Worm (Caenorhabditis elegans) whole organism, young adult: ENCODE measurements around the gene bath-38.
"Not testable (repeated sequence)": the region's sequence is repeated elsewhere in the genome, so short reads cannot be mapped to it uniquely, and the experiment has no call there.

Experiments
- B0019.2 ChIP-seq: fragments of 200-800 bp; sonication (Bioruptor generic); conservative IDR thresholded peaks from 2 replicates; pipeline ENCODE4 v1.3.6; 2022; ENCODE audit warnings: missing genetic modification reagents, missing genetic modification characterization, missing compliant biosample characterization
- C06A6.2 ChIP-seq: fragments of 200-800 bp; sonication (Bioruptor generic); conservative IDR thresholded peaks from 2 replicates; pipeline ENCODE4 v1.3.6; 2022; ENCODE audit warnings: missing genetic modification characterization, missing compliant biosample characterization
- C17E4.6 ChIP-seq: fragments of 200-800 bp; sonication (Bioruptor generic); IDR thresholded peaks from 2 replicates; pipeline ENCODE4 v1.3.6; 2022; ENCODE audit warnings: missing genetic modification reagents, missing genetic modification characterization, missing compliant biosample characterization
- D2030.7 ChIP-seq: fragments of 200-800 bp; sonication (Bioruptor generic); IDR thresholded peaks from 2 replicates; pipeline ENCODE4 v1.3.6; 2022; ENCODE audit warnings: missing genetic modification reagents, missing genetic modification characterization, missing compliant biosample characterization
- F37B4.10 ChIP-seq: fragments of 200-800 bp; sonication (Bioruptor generic); IDR thresholded peaks from 2 replicates; pipeline ENCODE4 v1.3.6; 2022; ENCODE audit warnings: missing genetic modification characterization, missing compliant biosample characterization
- F39B2.1 ChIP-seq: fragments of 200-800 bp; sonication (Bioruptor generic); IDR thresholded peaks from 2 replicates; pipeline ENCODE4 v1.3.6; 2022; ENCODE audit warnings: missing genetic modification reagents, missing genetic modification characterization, missing compliant biosample characterization
- F49E8.2 ChIP-seq: sonication (generic microtip); optimal IDR thresholded peaks from 3 replicates; lab custom pipeline; 2017; ENCODE audit warnings: missing genetic modification characterization, mild to moderate bottlenecking, missing compliant biosample characterization, antibody characterized with exemption, moderate library complexity; ENCODE audit not compliant: insufficient read depth
- F52B5.7 ChIP-seq: sonication (generic microtip); optimal IDR thresholded peaks from 2 replicates; lab custom pipeline; 2016; ENCODE audit warnings: mild to moderate bottlenecking, missing genetic modification characterization, missing compliant biosample characterization
- K12H6.12 ChIP-seq: fragments of 200-800 bp; sonication (Bioruptor generic); optimal IDR thresholded peaks from 2 replicates; lab custom pipeline; 2018; ENCODE audit warnings: mild to moderate bottlenecking, missing genetic modification characterization, missing compliant biosample characterization
- T07F8.4 ChIP-seq: sonication (generic microtip); optimal IDR thresholded peaks from 2 replicates; lab custom pipeline; 2016; ENCODE audit warnings: mild to moderate bottlenecking, missing genetic modification characterization, moderate library complexity, missing compliant biosample characterization
- Y53G8AR.9 ChIP-seq: fragments of 200-800 bp; sonication (Bioruptor generic); conservative IDR thresholded peaks from 2 replicates; pipeline ENCODE4 v1.3.6; 2022; ENCODE audit warnings: missing genetic modification reagents, missing genetic modification characterization, missing compliant biosample characterization
- Y56A3A.18 ChIP-seq: fragments of 200-800 bp; sonication (Bioruptor generic); IDR thresholded peaks from 2 replicates; pipeline ENCODE4 v1.3.6; 2022; ENCODE audit warnings: missing genetic modification reagents, missing genetic modification characterization, missing compliant biosample characterization
- Y79H2A.3 ChIP-seq: fragments of 200-800 bp; sonication (Bioruptor generic); conservative IDR thresholded peaks from 2 replicates; pipeline ENCODE4 v1.3.6; 2022; ENCODE audit warnings: missing genetic modification reagents, missing genetic modification characterization, missing compliant biosample characterization
- Y95B8A.8 ChIP-seq: fragments of 200-800 bp; sonication (Bioruptor generic); IDR thresholded peaks from 2 replicates; pipeline ENCODE4 v1.3.6; 2022; ENCODE audit warnings: missing genetic modification reagents, missing genetic modification characterization, missing compliant biosample characterization
- aptf-3 ChIP-seq: fragments of 200-800 bp; sonication (Bioruptor generic); IDR thresholded peaks from 2 replicates; pipeline ENCODE4 v1.3.6; 2022; ENCODE audit warnings: missing genetic modification characterization, missing compliant biosample characterization
- attf-5 ChIP-seq: fragments of 200-800 bp; sonication (Bioruptor generic); optimal IDR thresholded peaks from 2 replicates; lab custom pipeline; 2018; ENCODE audit warnings: mild to moderate bottlenecking, missing genetic modification characterization, missing compliant biosample characterization
- attf-6 ChIP-seq: fragments of 200-800 bp; sonication (Bioruptor generic); IDR thresholded peaks from 2 replicates; pipeline ENCODE4 v1.3.6; 2022; ENCODE audit warnings: missing genetic modification reagents, missing genetic modification characterization, missing compliant biosample characterization
- bed-2 ChIP-seq: fragments of 200-800 bp; sonication (Bioruptor generic); IDR thresholded peaks from 2 replicates; pipeline ENCODE4 v1.3.6; 2022; ENCODE audit warnings: missing genetic modification reagents, missing genetic modification characterization, missing compliant biosample characterization
- ceh-100 ChIP-seq: fragments of 200-800 bp; sonication (Bioruptor generic); IDR thresholded peaks from 2 replicates; pipeline ENCODE4 v1.3.6; 2022; ENCODE audit warnings: missing genetic modification reagents, missing genetic modification characterization, missing compliant biosample characterization
- ceh-27 ChIP-seq: fragments of 200-800 bp; sonication (Bioruptor generic); optimal IDR thresholded peaks from 2 replicates; lab custom pipeline; 2018; ENCODE audit warnings: mild to moderate bottlenecking, missing genetic modification characterization, moderate library complexity, missing compliant biosample characterization
- ceh-91 ChIP-seq: fragments of 200-800 bp; sonication (Bioruptor generic); IDR thresholded peaks from 2 replicates; pipeline ENCODE4 v1.3.6; 2022; ENCODE audit warnings: missing genetic modification reagents, missing genetic modification characterization, missing compliant biosample characterization
- chd-7 ChIP-seq: sonication (generic microtip); optimal IDR thresholded peaks from 2 replicates; lab custom pipeline; 2016; ENCODE audit warnings: mild to moderate bottlenecking, missing genetic modification characterization, moderate library complexity, missing compliant biosample characterization
- dox-1 ChIP-seq: fragments of 200-800 bp; sonication (Bioruptor generic); IDR thresholded peaks from 2 replicates; pipeline ENCODE4 v1.3.6; 2022; ENCODE audit warnings: missing genetic modification reagents, missing genetic modification characterization, missing compliant biosample characterization
- egrh-3 ChIP-seq: fragments of 200-800 bp; sonication (Bioruptor generic); IDR thresholded peaks from 2 replicates; pipeline ENCODE4 v1.3.6; 2022; ENCODE audit warnings: missing genetic modification reagents, missing genetic modification characterization, missing compliant biosample characterization
- hmg-1.2 ChIP-seq: fragments of 200-800 bp; sonication (Bioruptor generic); IDR thresholded peaks from 2 replicates; pipeline ENCODE4 v1.3.6; 2022; ENCODE audit warnings: missing genetic modification reagents, missing genetic modification characterization, missing compliant biosample characterization
- hmg-20 ChIP-seq: fragments of 200-800 bp; sonication (Bioruptor generic); IDR thresholded peaks from 2 replicates; pipeline ENCODE4 v1.3.6; 2022; ENCODE audit warnings: missing genetic modification reagents, missing genetic modification characterization, missing compliant biosample characterization
- let-526 ChIP-seq: fragments of 200-800 bp; sonication (Bioruptor generic); IDR thresholded peaks from 2 replicates; pipeline ENCODE4 v1.3.6; 2022; ENCODE audit warnings: missing genetic modification reagents, missing genetic modification characterization, missing compliant biosample characterization
- lin-26 ChIP-seq: fragments of 200-800 bp; sonication (Bioruptor generic); IDR thresholded peaks from 2 replicates; pipeline ENCODE4 v1.3.6; 2022; ENCODE audit warnings: missing genetic modification reagents, missing genetic modification characterization, missing compliant biosample characterization
- lin-35 ChIP-seq, 3 experiments: fragments of 150-350 bp in 2 of 3; sonication (generic microtip) in 1 of 3; optimal IDR thresholded peaks; 2 replicates each; lab custom pipeline; 2014 to 2018; ENCODE audit warnings: missing biosample characterization in 3 of 3, missing genetic modification characterization in 3 of 3, missing genetic modification reagents in 3 of 3
- lin-54 ChIP-seq: fragments of 200-800 bp; sonication (Bioruptor generic); optimal IDR thresholded peaks from 2 replicates; lab custom pipeline; 2018; ENCODE audit warnings: mild to moderate bottlenecking, missing genetic modification characterization, missing compliant biosample characterization
- lir-1 ChIP-seq: fragments of 200-800 bp; sonication (Bioruptor generic); conservative IDR thresholded peaks from 2 replicates; pipeline ENCODE4 v1.3.6; 2022; ENCODE audit warnings: missing genetic modification reagents, missing genetic modification characterization, missing compliant biosample characterization
- madf-10 ChIP-seq: sonication (generic microtip); optimal IDR thresholded peaks from 2 replicates; lab custom pipeline; 2016; ENCODE audit warnings: mild to moderate bottlenecking, missing genetic modification characterization, missing compliant biosample characterization
- madf-8 ChIP-seq: fragments of 200-800 bp; sonication (Bioruptor generic); conservative IDR thresholded peaks from 2 replicates; pipeline ENCODE4 v1.3.6; 2022; ENCODE audit warnings: missing genetic modification reagents, missing genetic modification characterization, missing compliant biosample characterization
- mcd-1 ChIP-seq: fragments of 200-800 bp; sonication (Bioruptor generic); IDR thresholded peaks from 2 replicates; pipeline ENCODE4 v1.3.6; 2022; ENCODE audit warnings: missing genetic modification reagents, missing genetic modification characterization, missing compliant biosample characterization
- nfyb-1 ChIP-seq: fragments of 200-800 bp; sonication (Bioruptor generic); IDR thresholded peaks from 2 replicates; pipeline ENCODE4 v1.3.6; 2022; ENCODE audit warnings: missing genetic modification reagents, missing genetic modification characterization, missing compliant biosample characterization
- pbrm-1 ChIP-seq: fragments of 200-800 bp; sonication (Bioruptor generic); IDR thresholded peaks from 2 replicates; pipeline ENCODE4 v1.3.6; 2022; ENCODE audit warnings: missing genetic modification reagents, missing genetic modification characterization, missing compliant biosample characterization
- rcor-1 ChIP-seq: fragments of 200-800 bp; sonication (Bioruptor generic); IDR thresholded peaks from 2 replicates; pipeline ENCODE4 v1.3.6; 2022; ENCODE audit warnings: missing genetic modification reagents, missing genetic modification characterization, missing compliant biosample characterization
- repo-1 ChIP-seq: sonication (generic microtip); optimal IDR thresholded peaks from 2 replicates; lab custom pipeline; 2017; ENCODE audit warnings: mild to moderate bottlenecking, missing genetic modification characterization, missing compliant biosample characterization
- rpc-1 ChIP-seq, 2 experiments: fragments of 150-350 bp in 1 of 2; sonication (generic microtip) in 1 of 2; optimal IDR thresholded peaks; 2 replicates each; lab custom pipeline; 2014 to 2018; ENCODE audit warnings: missing biosample characterization in 1 of 2, missing genetic modification characterization in 1 of 2, missing genetic modification reagents in 1 of 2, missing genotype in 1 of 2
- sea-2 ChIP-seq: fragments of 200-800 bp; sonication (Bioruptor generic); IDR thresholded peaks from 2 replicates; pipeline ENCODE4 v1.3.6; 2022; ENCODE audit warnings: missing genetic modification characterization, missing compliant biosample characterization
- snpc-4 ChIP-seq, 5 experiments: fragments of 150-350 bp in 1 of 5; sonication (generic microtip) in 4 of 5; optimal IDR thresholded peaks; 2 replicates each; lab custom pipeline; 2014 to 2018; ENCODE audit warnings: missing genetic modification characterization in 5 of 5, missing biosample characterization in 3 of 5, antibody characterized with exemption in 2 of 5, mild to moderate bottlenecking in 2 of 5, missing compliant biosample characterization in 2 of 5, missing genotype in 2 of 5, moderate library complexity in 2 of 5, missing genetic modification reagents in 1 of 5
- somi-1 ChIP-seq: fragments of 200-800 bp; sonication (Bioruptor generic); optimal IDR thresholded peaks from 2 replicates; lab custom pipeline; 2018; ENCODE audit warnings: mild to moderate bottlenecking, missing genetic modification characterization, missing compliant biosample characterization
- tbp1 ChIP-seq: fragments of 200-800 bp; sonication (Bioruptor generic); optimal IDR thresholded peaks from 2 replicates; lab custom pipeline; 2018; ENCODE audit warnings: mild to moderate bottlenecking, missing genetic modification characterization, missing compliant biosample characterization
- tlf-1 ChIP-seq: fragments of 200-800 bp; sonication (Bioruptor generic); optimal IDR thresholded peaks from 2 replicates; lab custom pipeline; 2018; ENCODE audit warnings: mild to moderate bottlenecking, missing genetic modification characterization, missing compliant biosample characterization
- unc-130 ChIP-seq: sonication (generic microtip); optimal IDR thresholded peaks from 2 replicates; lab custom pipeline; 2016; ENCODE audit warnings: missing genetic modification reagents, missing genetic modification characterization, missing compliant biosample characterization
- ztf-18 ChIP-seq: sonication (generic microtip); optimal IDR thresholded peaks from 2 replicates; lab custom pipeline; 2016; ENCODE audit warnings: missing genotype, mild to moderate bottlenecking, missing genetic modification characterization, missing compliant biosample characterization

The bath-38 gene

ce11 chrII:10033163-10033871, 11.8 kb downstream of the bath-38 start, which contains the start of gene mtcu-2:
Gene mtcu-2 (minus strand): TSS chrII:10033213.
- TF ChIP-seq repo-1 (tag; lab: Kevin White, UChicago) (peak; percentile 7), lir-1 (GFP tag; lab: Robert Waterston, UW) (peak; percentile 88), chd-7 (peak; percentile 34), ceh-100 (GFP tag; lab: Robert Waterston, UW) (peak; percentile 100), C17E4.6 (GFP tag; lab: Robert Waterston, UW) (peak; percentile 99), ztf-18 (peak; percentile 38), Y79H2A.3 (GFP tag; lab: Robert Waterston, UW) (peak; percentile 99), Y95B8A.8 (GFP tag; lab: Robert Waterston, UW) (peak; percentile 99), nfyb-1 (peak; percentile 98), rpc-1 (optimal IDR thresholded peaks at IDR 0.05; lab: Kevin White, UChicago) (peak; percentile 38), C06A6.2 (peak; percentile 100), Y56A3A.18 (GFP tag; lab: Robert Waterston, UW) (peak; percentile 96), K12H6.12 (peak; percentile 61), tbp1 (GFP tag; lab: Kevin White, UChicago) (peak; percentile 60), F39B2.1 (GFP tag; lab: Robert Waterston, UW) (peak; percentile 80), rcor-1 (GFP tag; lab: Robert Waterston, UW) (peak; percentile 98), lin-35 (GFP tag; optimal IDR thresholded peaks at IDR 0.05; lab: Kevin White, UChicago) (peak in 1 of 3 experiments; percentile 77), pbrm-1 (GFP tag; lab: Robert Waterston, UW) (peak; percentile 99), unc-130 (peak; percentile 27), ceh-27 (peak; percentile 76), madf-10 (tag; lab: Kevin White, UChicago) (peak; percentile 62), hmg-20 (GFP tag; lab: Robert Waterston, UW) (peak; percentile 93), tlf-1 (GFP tag; lab: Kevin White, UChicago) (peak; percentile 49), bed-2 (GFP tag; lab: Robert Waterston, UW) (peak; percentile 99), B0019.2 (GFP tag; lab: Robert Waterston, UW) (peak; percentile 96), let-526 (peak; percentile 99), mcd-1 (GFP tag; lab: Robert Waterston, UW) (peak; percentile 100), lin-54 (peak; percentile 84), somi-1 (GFP tag; lab: Kevin White, UChicago) (peak; percentile 36), F37B4.10 (GFP tag; lab: Robert Waterston, UW) (peak; percentile 97), dox-1 (GFP tag; lab: Robert Waterston, UW) (peak; percentile 100), ceh-91 (GFP tag; lab: Robert Waterston, UW) (peak; percentile 98), madf-8 (peak; percentile 91), lin-26 (GFP tag; lab: Robert Waterston, UW) (peak; percentile 91), F49E8.2 (peak; percentile 33), sea-2 (GFP tag; lab: Robert Waterston, UW) (peak; percentile 95), Y53G8AR.9 (GFP tag; lab: Robert Waterston, UW) (peak; percentile 96), egrh-3 (peak; percentile 90), D2030.7 (peak; percentile 99), snpc-4 (tag; optimal IDR thresholded peaks at IDR 0.05; lab: Kevin White, UChicago) (peak in 3 of 4 experiments; percentile 28 to 58 (median 32)), F52B5.7 (peak; percentile 28), attf-6 (GFP tag; lab: Robert Waterston, UW) (peak; percentile 88), aptf-3 (GFP tag; lab: Robert Waterston, UW) (peak; percentile 93; the same call in 1 of the 2 replicates), hmg-1.2 (peak; percentile 93), T07F8.4 (tag; lab: Kevin White, UChicago) (peak; percentile 37), attf-5 (peak; percentile 94)
- not testable (repeated sequence) for TF ChIP-seq rpc-1 (tag; optimal IDR thresholded peaks at IDR 0.05; lab: Kevin White, UChicago); snpc-4 (GFP tag; optimal IDR thresholded peaks at IDR 0.05; lab: Kevin White, UChicago)
